Fruit fly (Drosophila melanogaster) whole organism, embryonic: ENCODE measurements around the gene CG5969.

Source experiments
- Adf1 ChIP-seq: fragments of 200-800 bp; sonication (Bioruptor generic); IDR thresholded peaks from 2 replicates; pipeline ENCODE4 v1.3.6; 2022; ENCODE audit warnings: missing biosample characterization, missing genetic modification characterization
- Atf3 ChIP-seq: fragments of 200-800 bp; sonication (Bioruptor generic); optimal IDR thresholded peaks from 3 replicates; lab custom pipeline; 2016; ENCODE audit warnings: missing biosample characterization, missing genetic modification characterization
- Bteb2 ChIP-seq: fragments of 200-800 bp; sonication (Bioruptor generic); optimal IDR thresholded peaks from 2 replicates; lab custom pipeline; 2016; ENCODE audit warnings: missing biosample characterization, missing genetic modification characterization
- CG10543 ChIP-seq: fragments of 200-800 bp; sonication (Bioruptor generic); optimal IDR thresholded peaks from 3 replicates; lab custom pipeline; 2017; ENCODE audit warnings: missing biosample characterization, mild to moderate bottlenecking, missing genetic modification characterization, moderate library complexity
- CG11695 ChIP-seq: fragments of 200-800 bp; sonication (Bioruptor generic); IDR thresholded peaks from 3 replicates; pipeline ENCODE4 v1.3.6; 2022; ENCODE audit warnings: missing biosample characterization, missing genetic modification characterization
- CG12236 ChIP-seq: fragments of 200-800 bp; sonication (Bioruptor generic); optimal IDR thresholded peaks from 2 replicates; lab custom pipeline; 2016; ENCODE audit warnings: missing biosample characterization, missing genetic modification characterization
- CG12391 ChIP-seq: fragments of 200-800 bp; sonication (Bioruptor generic); optimal IDR thresholded peaks from 3 replicates; lab custom pipeline; 2018; ENCODE audit warnings: missing biosample characterization, mild to moderate bottlenecking, missing genetic modification characterization, moderate library complexity
- CG14710 ChIP-seq: fragments of 200-800 bp; sonication (Bioruptor generic); optimal IDR thresholded peaks from 3 replicates; lab custom pipeline; 2019; ENCODE audit warnings: missing biosample characterization, mild to moderate bottlenecking, missing genetic modification characterization, moderate library complexity
- CG15696 ChIP-seq: fragments of 200-800 bp; sonication (Bioruptor generic); optimal IDR thresholded peaks from 2 replicates; lab custom pipeline; 2019; ENCODE audit warnings: missing biosample characterization, mild to moderate bottlenecking, missing genetic modification characterization, moderate library complexity
- CG2129 ChIP-seq: fragments of 200-800 bp; sonication (Bioruptor generic); IDR thresholded peaks from 2 replicates; pipeline ENCODE4 v1.3.6; 2022; ENCODE audit warnings: missing biosample characterization, missing genetic modification characterization; ENCODE audit not compliant: partially characterized antibody
- CG2199 ChIP-seq: fragments of 200-800 bp; sonication (Bioruptor generic); IDR thresholded peaks from 3 replicates; pipeline ENCODE4 v1.3.6; 2022; ENCODE audit warnings: missing biosample characterization, missing genetic modification characterization
- CG2202 ChIP-seq: fragments of 200-800 bp; sonication (Bioruptor generic); optimal IDR thresholded peaks from 2 replicates; lab custom pipeline; 2018; ENCODE audit warnings: missing biosample characterization, mild to moderate bottlenecking, missing genetic modification characterization
- CG3065 ChIP-seq: fragments of 200-800 bp; sonication (Bioruptor generic); optimal IDR thresholded peaks from 2 replicates; lab custom pipeline; 2016; ENCODE audit warnings: missing biosample characterization, missing genetic modification characterization
- CG3407 ChIP-seq: fragments of 200-800 bp; sonication (Bioruptor generic); optimal IDR thresholded peaks from 2 replicates; lab custom pipeline; 2018; ENCODE audit warnings: missing biosample characterization, mild to moderate bottlenecking, missing genetic modification characterization
- CG34376 ChIP-seq: fragments of 200-800 bp; sonication (Bioruptor generic); optimal IDR thresholded peaks from 2 replicates; lab custom pipeline; 2018; ENCODE audit warnings: missing biosample characterization, mild to moderate bottlenecking, missing genetic modification characterization
- CG4328 ChIP-seq: fragments of 200-800 bp; sonication (Bioruptor generic); optimal IDR thresholded peaks from 3 replicates; lab custom pipeline; 2017; ENCODE audit warnings: missing biosample characterization, missing genetic modification reagents, missing genetic modification characterization
- CG4360 ChIP-seq: fragments of 200-800 bp; sonication (Bioruptor generic); IDR thresholded peaks from 2 replicates; pipeline ENCODE4 v1.3.6; 2022; ENCODE audit warnings: missing biosample characterization, missing genetic modification characterization
- CG4404 ChIP-seq: fragments of 200-800 bp; sonication (Bioruptor generic); IDR thresholded peaks from 2 replicates; pipeline ENCODE4 v1.3.6; 2022; ENCODE audit warnings: missing biosample characterization, missing genetic modification characterization
- CG8290 ChIP-seq, 3 experiments: fragments of 200-800 bp; sonication (Bioruptor generic); optimal IDR thresholded peaks; 2 replicates each; lab custom pipeline; 2016 to 2019; ENCODE audit warnings: missing biosample characterization in 3 of 3, missing genetic modification characterization in 3 of 3, mild to moderate bottlenecking in 2 of 3, moderate library complexity in 1 of 3
- CG8924 ChIP-seq: fragments of 200-800 bp; optimal IDR thresholded peaks from 3 replicates; lab custom pipeline; 2019; ENCODE audit warnings: missing biosample characterization, mild to moderate bottlenecking, missing genetic modification characterization, moderate library complexity
- CHES-1-like ChIP-seq: fragments of 200-800 bp; sonication (Bioruptor generic); optimal IDR thresholded peaks from 2 replicates; lab custom pipeline; 2016; ENCODE audit warnings: missing biosample characterization, missing genetic modification characterization
- D19B ChIP-seq: fragments of 200-800 bp; sonication (Bioruptor generic); optimal IDR thresholded peaks from 2 replicates; lab custom pipeline; 2017; ENCODE audit warnings: missing biosample characterization, mild to moderate bottlenecking, missing genetic modification characterization
- Dbx ChIP-seq: fragments of 200-800 bp; sonication (Bioruptor generic); IDR thresholded peaks from 3 replicates; pipeline ENCODE4 v1.3.6; 2022; ENCODE audit warnings: missing biosample characterization, missing genetic modification characterization
- Deaf1 ChIP-seq: fragments of 200-800 bp; optimal IDR thresholded peaks from 3 replicates; lab custom pipeline; 2019; ENCODE audit warnings: missing biosample characterization, mild to moderate bottlenecking, missing genetic modification characterization, moderate library complexity
- Dip3 ChIP-seq: fragments of 200-800 bp; sonication (Bioruptor generic); optimal IDR thresholded peaks from 3 replicates; lab custom pipeline; 2016; ENCODE audit warnings: missing biosample characterization, missing genetic modification characterization
- HHEX ChIP-seq: fragments of 200-800 bp; sonication (Bioruptor generic); optimal IDR thresholded peaks from 3 replicates; lab custom pipeline; 2017; ENCODE audit warnings: missing biosample characterization, mild to moderate bottlenecking, missing genetic modification characterization, missing genetic modification reagents
- HmgD ChIP-seq: fragments of 200-800 bp; sonication (Bioruptor generic); optimal IDR thresholded peaks from 3 replicates; lab custom pipeline; 2016; ENCODE audit warnings: missing biosample characterization, missing genetic modification characterization
- Mad ChIP-seq: fragments of 200-800 bp; sonication (Bioruptor generic); optimal IDR thresholded peaks from 2 replicates; lab custom pipeline; 2016; ENCODE audit warnings: missing biosample characterization, missing genetic modification characterization
- Mes4 ChIP-seq: fragments of 200-800 bp; sonication (Bioruptor generic); optimal IDR thresholded peaks from 2 replicates; lab custom pipeline; 2016; ENCODE audit warnings: missing biosample characterization, missing genetic modification characterization
- Ssrp ChIP-seq: fragments of 200-800 bp; sonication (Bioruptor generic); optimal IDR thresholded peaks from 2 replicates; lab custom pipeline; 2018; ENCODE audit warnings: missing biosample characterization, mild to moderate bottlenecking, missing genetic modification characterization, moderate library complexity
- Usf ChIP-seq: fragments of 200-800 bp; sonication (Bioruptor generic); optimal IDR thresholded peaks from 2 replicates; lab custom pipeline; 2017; ENCODE audit warnings: missing genotype, missing biosample characterization, missing genetic modification characterization
- az2 ChIP-seq: fragments of 200-800 bp; sonication (Bioruptor generic); optimal IDR thresholded peaks from 3 replicates; lab custom pipeline; 2016; ENCODE audit warnings: missing biosample characterization, missing genetic modification characterization
- corto ChIP-seq: fragments of 200-800 bp; sonication (Bioruptor generic); optimal IDR thresholded peaks from 2 replicates; lab custom pipeline; 2016; ENCODE audit warnings: missing biosample characterization, mild to moderate bottlenecking, missing genetic modification characterization, moderate library complexity
- crp ChIP-seq, 2 experiments: fragments of 200-800 bp; sonication (Bioruptor generic); optimal IDR thresholded peaks; 2 replicates in 1 of 2; 3 replicates in 1 of 2; lab custom pipeline; 2017; ENCODE audit warnings: missing biosample characterization in 2 of 2, missing genetic modification characterization in 2 of 2, mild to moderate bottlenecking in 1 of 2, moderate library complexity in 1 of 2
- dan ChIP-seq: fragments of 200-800 bp; sonication (Bioruptor generic); IDR thresholded peaks from 2 replicates; pipeline ENCODE4 v1.3.6; 2022; ENCODE audit warnings: missing biosample characterization, missing genetic modification characterization
- emc ChIP-seq: fragments of 200-800 bp; sonication (Bioruptor generic); optimal IDR thresholded peaks from 2 replicates; lab custom pipeline; 2016; ENCODE audit warnings: missing biosample characterization, missing genetic modification characterization
- gfzf ChIP-seq: fragments of 200-800 bp; sonication (Bioruptor generic); optimal IDR thresholded peaks from 2 replicates; lab custom pipeline; 2016; ENCODE audit warnings: missing biosample characterization, mild to moderate bottlenecking, missing genetic modification characterization, moderate library complexity
- gsb ChIP-seq: fragments of 200-800 bp; sonication (Bioruptor generic); IDR thresholded peaks from 2 replicates; pipeline ENCODE4 v1.3.6; 2022; ENCODE audit warnings: missing biosample characterization, missing genetic modification characterization
- ken ChIP-seq: fragments of 200-800 bp; sonication (Bioruptor generic); IDR thresholded peaks from 3 replicates; pipeline ENCODE4 v1.3.6; 2022; ENCODE audit warnings: missing biosample characterization, missing genetic modification characterization
- knrl ChIP-seq: fragments of 200-800 bp; sonication (Bioruptor generic); IDR thresholded peaks from 3 replicates; pipeline ENCODE4 v1.3.6; 2022; ENCODE audit warnings: missing biosample characterization, missing genetic modification characterization; ENCODE audit not compliant: partially characterized antibody
- maf-S ChIP-seq: fragments of 200-800 bp; sonication (Bioruptor generic); optimal IDR thresholded peaks from 2 replicates; lab custom pipeline; 2016; ENCODE audit warnings: missing biosample characterization, missing genetic modification characterization
- mirr ChIP-seq: fragments of 200-800 bp; sonication (Bioruptor generic); optimal IDR thresholded peaks from 3 replicates; lab custom pipeline; 2018; ENCODE audit warnings: missing biosample characterization, mild to moderate bottlenecking, missing genetic modification characterization
- nerfin-2 ChIP-seq: fragments of 200-800 bp; sonication (Bioruptor generic); IDR thresholded peaks from 2 replicates; pipeline ENCODE4 v1.3.6; 2022; ENCODE audit warnings: missing biosample characterization, missing genetic modification characterization; ENCODE audit not compliant: partially characterized antibody
- onecut ChIP-seq: fragments of 200-800 bp; sonication (Bioruptor generic); IDR thresholded peaks from 2 replicates; pipeline ENCODE4 v1.3.6; 2022; ENCODE audit warnings: missing biosample characterization, missing genetic modification characterization
- ranshi ChIP-seq: fragments of 200-800 bp; sonication (Bioruptor generic); IDR thresholded peaks from 2 replicates; pipeline ENCODE4 v1.3.6; 2022; ENCODE audit warnings: missing biosample characterization, missing genetic modification characterization
- sens-2 ChIP-seq: fragments of 200-800 bp; sonication (Bioruptor generic); IDR thresholded peaks from 2 replicates; pipeline ENCODE4 v1.3.6; 2022; ENCODE audit warnings: missing biosample characterization, missing genetic modification characterization
- tin ChIP-seq: fragments of 200-800 bp; sonication (Bioruptor generic); optimal IDR thresholded peaks from 3 replicates; lab custom pipeline; 2016; ENCODE audit warnings: missing biosample characterization, missing genetic modification characterization
- z ChIP-seq: fragments of 200-800 bp; sonication (Bioruptor generic); IDR thresholded peaks from 3 replicates; pipeline ENCODE4 v1.3.6; 2022; ENCODE audit warnings: missing biosample characterization, missing genetic modification characterization
- zen2 ChIP-seq: fragments of 200-800 bp; sonication (Bioruptor generic); IDR thresholded peaks from 3 replicates; pipeline ENCODE4 v1.3.6; 2022; ENCODE audit warnings: missing biosample characterization, missing genetic modification characterization; ENCODE audit not compliant: partially characterized antibody

The CG5969 gene

dm6 chr3L:20444815-20445519, 28.6 kb upstream of the CG5969 start (continued):
- peak; percentile 9 for TF ChIP-seq CG10543 (GFP tag; lab: Kevin White, UChicago)
- peak; percentile 94 for TF ChIP-seq CG11695
- peak; percentile 52 for TF ChIP-seq CG4360 (GFP tag; lab: Robert Waterston, UW)
- no peak for TF ChIP-seq gfzf (GFP tag; lab: Kevin White, UChicago)
- TF ChIP-seq Dbx (GFP tag; lab: Robert Waterston, UW) = peak; percentile 87
- TF ChIP-seq crp (GFP tag; optimal IDR thresholded peaks at IDR 0.05; lab: Kevin White, UChicago) = peak in 1 of 2 experiments; percentile 27
- TF ChIP-seq Mad (GFP tag; lab: Kevin White, UChicago) = peak; percentile 54
- peak; percentile 76 for TF ChIP-seq tin (GFP tag; lab: Kevin White, UChicago)
- TF ChIP-seq CG12236 = no peak
- peak; percentile 89 for TF ChIP-seq ken
- peak; percentile 82 for TF ChIP-seq Ssrp (tag; lab: Kevin White, UChicago)
- no peak for TF ChIP-seq zen2 (GFP tag; lab: Robert Waterston, UW)
- peak; percentile 95 for TF ChIP-seq CG2199 (GFP tag; lab: Robert Waterston, UW)
- peak; percentile 50 for TF ChIP-seq CG4328
- 0 out of 2 replicates have a peak, but pooled peaks have one; percentile 42 for TF ChIP-seq dan (GFP tag; lab: Robert Waterston, UW)
- TF ChIP-seq Mes4 (GFP tag; lab: Kevin White, UChicago) = peak; percentile 15
- no peak for TF ChIP-seq HmgD (GFP tag; lab: Kevin White, UChicago)
- TF ChIP-seq Atf3 (GFP tag; lab: Kevin White, UChicago) = peak; percentile 17
- TF ChIP-seq CG8924 (tag; lab: Kevin White, UChicago) = peak; percentile 84
- peak; percentile 35; the same call in 1 of the 3 replicates for TF ChIP-seq knrl (GFP tag; lab: Robert Waterston, UW)
- peak; percentile 54 for TF ChIP-seq Adf1
- TF ChIP-seq CG12391 (tag; lab: Kevin White, UChicago) = peak; percentile 84
- TF ChIP-seq HHEX = peak; percentile 87
- no peak for TF ChIP-seq CG2129
- TF ChIP-seq sens-2 (GFP tag; lab: Robert Waterston, UW) = peak; percentile 72
- no peak for TF ChIP-seq emc (GFP tag; lab: Kevin White, UChicago)
- peak; percentile 43 for TF ChIP-seq CG15696 (tag; lab: Kevin White, UChicago)
- TF ChIP-seq D19B (GFP tag; lab: Kevin White, UChicago) = peak; percentile 54
- TF ChIP-seq nerfin-2 (GFP tag; lab: Robert Waterston, UW) = no peak
- TF ChIP-seq CG8290 (GFP tag; optimal IDR thresholded peaks at IDR 0.05; lab: Kevin White, UChicago) = peak; percentile 48
- TF ChIP-seq CG8290 (tag; optimal IDR thresholded peaks at IDR 0.05; lab: Kevin White, UChicago) = peak; percentile 0 to 82
- peak; percentile 54 for TF ChIP-seq Usf (GFP tag; lab: Kevin White, UChicago)
- TF ChIP-seq CG4404 (GFP tag; lab: Robert Waterston, UW) = peak; percentile 82
- TF ChIP-seq onecut = peak; percentile 75
- TF ChIP-seq CG3407 (GFP tag; lab: Kevin White, UChicago) = peak; percentile 82
- peak; percentile 49 for TF ChIP-seq CG2202 (tag; lab: Kevin White, UChicago)
- no peak for TF ChIP-seq mirr
- peak; percentile 83 for TF ChIP-seq az2 (GFP tag; lab: Kevin White, UChicago)
- no peak for TF ChIP-seq CHES-1-like (GFP tag; lab: Kevin White, UChicago)
- TF ChIP-seq CG34376 = peak; percentile 28
- TF ChIP-seq Deaf1 (tag; lab: Kevin White, UChicago) = peak; percentile 63
- peak; percentile 70 for TF ChIP-seq CG14710 (tag; lab: Kevin White, UChicago)
- TF ChIP-seq maf-S (GFP tag; lab: Kevin White, UChicago) = peak; percentile 9
- TF ChIP-seq corto = peak; percentile 74
- peak; percentile 9 for TF ChIP-seq Dip3
- peak; percentile 29 for TF ChIP-seq Bteb2 (GFP tag; lab: Kevin White, UChicago)
- TF ChIP-seq gsb = peak; percentile 85
- TF ChIP-seq z (GFP tag; lab: Robert Waterston, UW) = no peak
- TF ChIP-seq ranshi (GFP tag; lab: Robert Waterston, UW) = peak; percentile 91
- TF ChIP-seq CG3065 = peak; percentile 43
